Fruit fly (Drosophila melanogaster) Kc167 (cell line): ENCODE data around the gene CG32971.

Experiments used
- Myc ChIP-seq: fragments of >200 bp; optimal IDR thresholded peaks from 2 replicates; lab custom pipeline; 2017; ENCODE audit warnings: missing external identifiers
- Sin3A ChIP-seq: fragments of >200 bp; optimal IDR thresholded peaks from 2 replicates; lab custom pipeline; 2018; ENCODE audit warnings: missing external identifiers
- h ChIP-seq: fragments of >200 bp; optimal IDR thresholded peaks from 3 replicates; lab custom pipeline; 2018; ENCODE audit warnings: missing external identifiers
- psq ChIP-seq: fragments of >200 bp; optimal IDR thresholded peaks from 2 replicates; lab custom pipeline; 2017; ENCODE audit warnings: missing external identifiers
- ttk ChIP-seq: sonication (Bioruptor generic); optimal IDR thresholded peaks from 2 replicates; lab custom pipeline; 2017; ENCODE audit warnings: missing external identifiers

dm6 chr2L:14316704-14317103 lies 42.1 kb downstream of the CG32971 start:
- TF ChIP-seq ttk (lab: Kevin White, UChicago) (no peak), Sin3A (no peak), h (lab: Kevin White, UChicago) (no peak), Myc (lab: Kevin White, UChicago) (no peak), psq (lab: Kevin White, UChicago) (no peak)
